Worm (Caenorhabditis elegans) whole organism, L3 larva: Measurements from ENCODE around the gene mig-14.

ENCODE experiments used
- ceh-82 ChIP-seq: fragments of 150-350 bp; optimal IDR thresholded peaks from 2 replicates; lab custom pipeline; 2014; ENCODE audit warnings: missing biosample characterization, missing genetic modification characterization
- egl-27 ChIP-seq: sonication (generic microtip); optimal IDR thresholded peaks from 4 replicates; lab custom pipeline; 2017; ENCODE audit warnings: missing biosample characterization, missing genetic modification reagents, missing genetic modification characterization
- lin-15B ChIP-seq: fragments of 150-350 bp; optimal IDR thresholded peaks from 2 replicates; lab custom pipeline; 2014; ENCODE audit warnings: missing biosample characterization, missing genetic modification characterization
- nfya-1 ChIP-seq: sonication (generic microtip); optimal IDR thresholded peaks from 2 replicates; lab custom pipeline; 2017; ENCODE audit warnings: missing genetic modification characterization, mild to moderate bottlenecking, missing compliant biosample characterization, antibody characterized with exemption, moderate library complexity; ENCODE audit not compliant: insufficient read depth
- nhr-11 ChIP-seq: fragments of 150-350 bp; optimal IDR thresholded peaks from 2 replicates; lab custom pipeline; 2014; ENCODE audit warnings: missing biosample characterization, missing genetic modification characterization
- nhr-28 ChIP-seq: fragments of 150-350 bp; optimal IDR thresholded peaks from 2 replicates; lab custom pipeline; 2014; ENCODE audit warnings: missing biosample characterization, missing genetic modification characterization
- nhr-77 ChIP-seq: fragments of 150-350 bp; optimal IDR thresholded peaks from 2 replicates; lab custom pipeline; 2014; ENCODE audit warnings: missing biosample characterization, missing genetic modification characterization
- skn-1 ChIP-seq: fragments of 150-350 bp; optimal IDR thresholded peaks from 2 replicates; lab custom pipeline; 2014; ENCODE audit warnings: missing biosample characterization, missing genetic modification characterization

DNA sequence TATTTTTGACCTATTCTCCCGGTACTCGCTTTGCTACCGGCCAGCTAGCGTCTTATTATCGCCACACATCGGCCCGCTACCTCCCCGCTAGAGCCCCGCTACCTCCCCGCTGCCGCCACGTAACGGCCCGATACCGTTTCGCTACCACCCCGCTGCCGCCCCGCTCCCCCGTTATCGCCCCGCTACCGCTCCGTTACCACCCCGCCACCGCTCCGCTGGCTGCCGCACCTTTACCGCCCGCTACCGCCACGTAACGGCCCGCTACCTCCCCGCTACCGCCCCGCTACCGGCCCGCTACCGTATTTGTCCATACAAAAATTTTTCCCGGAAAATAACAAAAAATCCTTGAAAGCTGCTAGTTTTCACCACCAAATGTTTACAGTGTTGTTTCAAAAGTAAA is 44.0 kb downstream of the mig-14 start:
- TF ChIP-seq nfya-1 (tag; lab: Kevin White, UChicago) = no peak
- no peak for TF ChIP-seq skn-1
- TF ChIP-seq lin-15B (tag; lab: Kevin White, UChicago) = no peak
- no peak for TF ChIP-seq nhr-28 (tag; lab: Kevin White, UChicago)
- no peak for TF ChIP-seq ceh-82 (tag; lab: Kevin White, UChicago)
- TF ChIP-seq nhr-77 = no peak
- TF ChIP-seq nhr-11 (tag; lab: Kevin White, UChicago) = no peak
- TF ChIP-seq egl-27 (tag; lab: Kevin White, UChicago) = no peak
